Worm (Caenorhabditis elegans) whole organism, young adult: ENCODE results near the gene T04F3.1.

Experiments
- lag-1 ChIP-seq: fragments of 200-800 bp; sonication (Bioruptor generic); IDR thresholded peaks from 2 replicates; pipeline ENCODE4 v1.3.6; 2022; ENCODE audit warnings: missing genetic modification reagents, missing genetic modification characterization, missing compliant biosample characterization
- let-607 ChIP-seq, 2 experiments: fragments of 200-800 bp in 1 of 2; sonication (Bioruptor generic) in 1 of 2; sonication (generic microtip) in 1 of 2; optimal IDR thresholded peaks; 2 replicates each; lab custom pipeline; 2016 to 2018; ENCODE audit warnings: mild to moderate bottlenecking in 2 of 2, missing compliant biosample characterization in 2 of 2, missing genetic modification characterization in 2 of 2, moderate library complexity in 2 of 2, missing genotype in 1 of 2
- lin-26 ChIP-seq: fragments of 200-800 bp; sonication (Bioruptor generic); IDR thresholded peaks from 2 replicates; pipeline ENCODE4 v1.3.6; 2022; ENCODE audit warnings: missing genetic modification reagents, missing genetic modification characterization, missing compliant biosample characterization
- nfya-1 ChIP-seq: sonication (generic microtip); optimal IDR thresholded peaks from 2 replicates; lab custom pipeline; 2017; ENCODE audit warnings: antibody characterized with exemption, missing compliant biosample characterization, missing genetic modification characterization, borderline replicate concordance; ENCODE audit not compliant: insufficient read depth
- pha-4 ChIP-seq: fragments of 150-350 bp; sonication (generic microtip); optimal IDR thresholded peaks from 2 replicates; lab custom pipeline; 2014; ENCODE audit warnings: missing biosample characterization, missing genetic modification reagents, missing genetic modification characterization
- sdz-38 ChIP-seq: sonication (generic microtip); optimal IDR thresholded peaks from 2 replicates; lab custom pipeline; 2016; ENCODE audit warnings: missing genotype, missing genetic modification characterization, missing compliant biosample characterization
- sptf-2 ChIP-seq: fragments of 200-800 bp; sonication (Bioruptor generic); optimal IDR thresholded peaks from 2 replicates; lab custom pipeline; 2018; ENCODE audit warnings: mild to moderate bottlenecking, missing genetic modification characterization, missing compliant biosample characterization

ce11 chrV:11715797-11716196, 24.1 kb upstream of the T04F3.1 start, which contains the start of gene tre-3:
- TF ChIP-seq nfya-1 (tag; lab: Kevin White, UChicago) (no peak), pha-4 (tag; lab: Kevin White, UChicago) (no peak), sptf-2 (GFP tag; lab: Kevin White, UChicago) (no peak), let-607 (tag; optimal IDR thresholded peaks at IDR 0.05; lab: Kevin White, UChicago) (no peak), sdz-38 (tag; lab: Kevin White, UChicago) (no peak), lin-26 (no peak), lag-1 (GFP tag; lab: Robert Waterston, UW) (no peak)
